Fruit fly (Drosophila melanogaster) whole organism, embryonic: ENCODE measurements around the gene eys.

Experiments used
- CG10267 ChIP-seq: fragments of 200-800 bp; sonication (Bioruptor generic); optimal IDR thresholded peaks from 2 replicates; lab custom pipeline; 2018; ENCODE audit warnings: missing biosample characterization, mild to moderate bottlenecking, missing genetic modification characterization, moderate library complexity
- CG10462 ChIP-seq: fragments of 200-800 bp; sonication (Bioruptor generic); optimal IDR thresholded peaks from 2 replicates; lab custom pipeline; 2016; ENCODE audit warnings: missing biosample characterization, missing genetic modification characterization
- CG10654 ChIP-seq: fragments of 200-800 bp; sonication (Bioruptor generic); optimal IDR thresholded peaks from 2 replicates; lab custom pipeline; 2016; ENCODE audit warnings: missing biosample characterization, missing genetic modification characterization
- CG12104 ChIP-seq: fragments of 200-800 bp; sonication (Bioruptor generic); optimal IDR thresholded peaks from 3 replicates; lab custom pipeline; 2016; ENCODE audit warnings: missing biosample characterization, missing genetic modification characterization
- CG12942 ChIP-seq: fragments of 200-800 bp; sonication (Bioruptor generic); optimal IDR thresholded peaks from 3 replicates; lab custom pipeline; 2016; ENCODE audit warnings: missing biosample characterization, missing genetic modification characterization
- CG13296 ChIP-seq: fragments of 200-800 bp; sonication (Bioruptor generic); optimal IDR thresholded peaks from 3 replicates; lab custom pipeline; 2018; ENCODE audit warnings: missing biosample characterization, mild to moderate bottlenecking, missing genetic modification characterization
- CG15011 ChIP-seq: fragments of 200-800 bp; sonication (Bioruptor generic); optimal IDR thresholded peaks from 3 replicates; lab custom pipeline; 2018; ENCODE audit warnings: missing biosample characterization, mild to moderate bottlenecking, missing genetic modification characterization
- CG15514 ChIP-seq: fragments of 200-800 bp; sonication (Bioruptor generic); optimal IDR thresholded peaks from 3 replicates; lab custom pipeline; 2017; ENCODE audit warnings: missing biosample characterization, missing genetic modification characterization, mild to moderate bottlenecking, moderate library complexity, missing genetic modification reagents
- CG17385 ChIP-seq: fragments of 200-800 bp; sonication (Bioruptor generic); optimal IDR thresholded peaks from 3 replicates; lab custom pipeline; 2018; ENCODE audit warnings: missing biosample characterization, mild to moderate bottlenecking, missing genetic modification characterization
- CG18476 ChIP-seq: fragments of 200-800 bp; sonication (Bioruptor generic); optimal IDR thresholded peaks from 2 replicates; lab custom pipeline; 2016; ENCODE audit warnings: missing biosample characterization, mild to moderate bottlenecking, missing genetic modification characterization
- CG18764 ChIP-seq: fragments of 200-800 bp; sonication (Bioruptor generic); optimal IDR thresholded peaks from 3 replicates; lab custom pipeline; 2016; ENCODE audit warnings: missing biosample characterization, missing genetic modification characterization
- CG3281 ChIP-seq: fragments of 200-800 bp; sonication (Bioruptor generic); optimal IDR thresholded peaks from 3 replicates; lab custom pipeline; 2017; ENCODE audit warnings: missing biosample characterization, mild to moderate bottlenecking, missing genetic modification characterization
- CG43689 ChIP-seq: fragments of 200-800 bp; sonication (Bioruptor generic); IDR thresholded peaks from 2 replicates; pipeline ENCODE4 v1.3.6; 2022; ENCODE audit warnings: missing biosample characterization, missing genetic modification characterization
- CG5180 ChIP-seq: fragments of 200-800 bp; sonication (Bioruptor generic); optimal IDR thresholded peaks from 3 replicates; lab custom pipeline; 2017; ENCODE audit warnings: missing biosample characterization, missing genetic modification characterization, mild to moderate bottlenecking, moderate library complexity, missing genetic modification reagents
- CG6791 ChIP-seq: fragments of 200-800 bp; sonication (Bioruptor generic); IDR thresholded peaks from 3 replicates; pipeline ENCODE4 v1.3.6; 2022; ENCODE audit warnings: missing biosample characterization, missing genetic modification characterization; ENCODE audit not compliant: partially characterized antibody
- CG7556 ChIP-seq: fragments of 200-800 bp; sonication (Bioruptor generic); optimal IDR thresholded peaks from 2 replicates; lab custom pipeline; 2017; ENCODE audit warnings: missing biosample characterization, mild to moderate bottlenecking, missing genetic modification characterization
- CG9876 ChIP-seq: fragments of 200-800 bp; sonication (Bioruptor generic); optimal IDR thresholded peaks from 2 replicates; lab custom pipeline; 2016; ENCODE audit warnings: missing biosample characterization, missing genetic modification characterization
- D19A ChIP-seq: fragments of 200-800 bp; optimal IDR thresholded peaks from 3 replicates; lab custom pipeline; 2019; ENCODE audit warnings: missing biosample characterization, mild to moderate bottlenecking, missing genetic modification characterization, moderate library complexity
- Dip3 ChIP-seq: fragments of 200-800 bp; sonication (Bioruptor generic); optimal IDR thresholded peaks from 3 replicates; lab custom pipeline; 2016; ENCODE audit warnings: missing biosample characterization, missing genetic modification characterization
- Dll ChIP-seq: fragments of 200-800 bp; sonication (Bioruptor generic); IDR thresholded peaks from 4 replicates; pipeline ENCODE4 v1.3.6; 2022; ENCODE audit warnings: missing biosample characterization, missing genetic modification characterization; ENCODE audit not compliant: partially characterized antibody
- Dref ChIP-seq: fragments of 200-800 bp; sonication (Bioruptor generic); IDR thresholded peaks from 2 replicates; pipeline ENCODE4 v1.3.6; 2022; ENCODE audit warnings: missing biosample characterization, missing genetic modification characterization
- E2f1 ChIP-seq: fragments of 200-800 bp; sonication (Bioruptor generic); IDR thresholded peaks from 2 replicates; pipeline ENCODE4 v1.3.6; 2022; ENCODE audit warnings: missing biosample characterization, missing genetic modification characterization
- Gsc ChIP-seq: fragments of 200-800 bp; sonication (Bioruptor generic); IDR thresholded peaks from 2 replicates; pipeline ENCODE4 v1.3.6; 2022; ENCODE audit warnings: missing biosample characterization, missing genetic modification characterization
- Lpt ChIP-seq: fragments of >200 bp; optimal IDR thresholded peaks from 2 replicates; lab custom pipeline; 2018; ENCODE audit warnings: missing biosample characterization, missing genetic modification characterization
- Neu2 ChIP-seq: fragments of 200-800 bp; sonication (Bioruptor generic); optimal IDR thresholded peaks from 3 replicates; lab custom pipeline; 2016; ENCODE audit warnings: missing biosample characterization, missing genetic modification characterization, borderline replicate concordance
- Oaz ChIP-seq: fragments of 200-800 bp; sonication (Bioruptor generic); IDR thresholded peaks from 2 replicates; pipeline ENCODE4 v1.3.6; 2022; ENCODE audit warnings: missing biosample characterization, missing genetic modification characterization
- Sry-β ChIP-seq: fragments of 200-800 bp; sonication (Bioruptor generic); optimal IDR thresholded peaks from 2 replicates; lab custom pipeline; 2018; ENCODE audit warnings: missing biosample characterization, mild to moderate bottlenecking, missing genetic modification characterization, moderate library complexity
- ase ChIP-seq: fragments of 200-800 bp; sonication (Bioruptor generic); IDR thresholded peaks from 3 replicates; pipeline ENCODE4 v1.3.6; 2022; ENCODE audit warnings: missing biosample characterization, missing genetic modification characterization
- ci ChIP-seq: fragments of 200-800 bp; sonication (Bioruptor generic); IDR thresholded peaks from 3 replicates; pipeline ENCODE4 v1.3.6; 2022; ENCODE audit warnings: missing biosample characterization, missing genetic modification characterization
- croc ChIP-seq: fragments of 200-800 bp; sonication (Bioruptor generic); conservative IDR thresholded peaks from 3 replicates; pipeline ENCODE4 v1.3.6; 2022; ENCODE audit warnings: missing biosample characterization, missing genetic modification characterization
- da ChIP-seq: fragments of 200-800 bp; sonication (Bioruptor generic); optimal IDR thresholded peaks from 2 replicates; lab custom pipeline; 2016; ENCODE audit warnings: missing biosample characterization, missing genetic modification characterization
- emc ChIP-seq: fragments of 200-800 bp; sonication (Bioruptor generic); optimal IDR thresholded peaks from 2 replicates; lab custom pipeline; 2016; ENCODE audit warnings: missing biosample characterization, missing genetic modification characterization
- ems ChIP-seq: fragments of 200-800 bp; sonication (Bioruptor generic); optimal IDR thresholded peaks from 3 replicates; lab custom pipeline; 2016; ENCODE audit warnings: missing biosample characterization, missing genetic modification characterization
- en ChIP-seq: fragments of 200-800 bp; sonication (Bioruptor generic); optimal IDR thresholded peaks from 2 replicates; lab custom pipeline; 2016; ENCODE audit warnings: missing biosample characterization, missing genetic modification characterization
- h ChIP-seq: fragments of >200 bp; optimal IDR thresholded peaks from 2 replicates; lab custom pipeline; 2017
- hb ChIP-seq: fragments of 200-800 bp; sonication (Bioruptor generic); IDR thresholded peaks from 3 replicates; pipeline ENCODE4 v1.3.6; 2022; ENCODE audit warnings: missing biosample characterization, missing genetic modification characterization; ENCODE audit not compliant: partially characterized antibody
- insv ChIP-seq, 2 experiments: fragments of 200-800 bp; sonication (Bioruptor generic); optimal IDR thresholded peaks; 3 replicates each; lab custom pipeline; 2016 to 2018; ENCODE audit warnings: missing biosample characterization in 2 of 2, missing genetic modification characterization in 2 of 2
- inv ChIP-seq: fragments of 200-800 bp; sonication (Bioruptor generic); IDR thresholded peaks from 2 replicates; pipeline ENCODE4 v1.3.6; 2022; ENCODE audit warnings: missing biosample characterization, missing genetic modification characterization; ENCODE audit not compliant: partially characterized antibody
- kni ChIP-seq: fragments of 200-800 bp; sonication (Bioruptor generic); optimal IDR thresholded peaks from 3 replicates; lab custom pipeline; 2017; ENCODE audit warnings: mild to moderate bottlenecking, missing biosample characterization, missing genetic modification reagents, missing genetic modification characterization
- nerfin-1 ChIP-seq: fragments of 200-800 bp; sonication (Bioruptor generic); optimal IDR thresholded peaks from 3 replicates; lab custom pipeline; 2019; ENCODE audit warnings: missing biosample characterization, mild to moderate bottlenecking, missing genetic modification characterization, moderate library complexity
- pita ChIP-seq: fragments of 200-800 bp; sonication (Bioruptor generic); optimal IDR thresholded peaks from 2 replicates; lab custom pipeline; 2017; ENCODE audit warnings: missing biosample characterization, mild to moderate bottlenecking, missing genetic modification characterization
- pnt ChIP-seq: fragments of 200-800 bp; sonication (Bioruptor generic); optimal IDR thresholded peaks from 3 replicates; lab custom pipeline; 2016; ENCODE audit warnings: missing biosample characterization, missing genetic modification characterization
- pros ChIP-seq: fragments of 200-800 bp; sonication (Bioruptor generic); optimal IDR thresholded peaks from 3 replicates; lab custom pipeline; 2019; ENCODE audit warnings: missing biosample characterization, mild to moderate bottlenecking, missing genetic modification characterization, moderate library complexity
- ro ChIP-seq: fragments of 200-800 bp; sonication (Bioruptor generic); IDR thresholded peaks from 2 replicates; pipeline ENCODE4 v1.3.6; 2022; ENCODE audit warnings: missing biosample characterization, missing genetic modification characterization
- schlank ChIP-seq: fragments of 200-800 bp; sonication (Bioruptor generic); optimal IDR thresholded peaks from 2 replicates; lab custom pipeline; 2018; ENCODE audit warnings: missing biosample characterization, mild to moderate bottlenecking, missing genetic modification characterization
- sna ChIP-seq: fragments of 200-800 bp; sonication (Bioruptor generic); IDR thresholded peaks from 2 replicates; pipeline ENCODE4 v1.3.6; 2022; ENCODE audit warnings: missing biosample characterization, missing genetic modification characterization; ENCODE audit not compliant: partially characterized antibody
- so ChIP-seq: fragments of 200-800 bp; sonication (Bioruptor generic); IDR thresholded peaks from 3 replicates; pipeline ENCODE4 v1.3.6; 2022; ENCODE audit warnings: missing biosample characterization, missing genetic modification characterization
- trh ChIP-seq: fragments of 200-800 bp; sonication (Bioruptor generic); optimal IDR thresholded peaks from 2 replicates; lab custom pipeline; 2016; ENCODE audit warnings: missing biosample characterization, missing genetic modification characterization
- unpg ChIP-seq: fragments of 200-800 bp; sonication (Bioruptor generic); optimal IDR thresholded peaks from 3 replicates; lab custom pipeline; 2018; ENCODE audit warnings: missing biosample characterization, mild to moderate bottlenecking, missing genetic modification characterization, moderate library complexity
- vvl ChIP-seq: fragments of 200-800 bp; sonication (Bioruptor generic); IDR thresholded peaks from 2 replicates; pipeline ENCODE4 v1.3.6; 2022; ENCODE audit warnings: missing biosample characterization, missing genetic modification characterization
- zen2 ChIP-seq: fragments of 200-800 bp; sonication (Bioruptor generic); IDR thresholded peaks from 3 replicates; pipeline ENCODE4 v1.3.6; 2022; ENCODE audit warnings: missing biosample characterization, missing genetic modification characterization; ENCODE audit not compliant: partially characterized antibody

Gene eys

dm6 chr2L:2380805-2381204, 69.3 kb downstream of the eys start, which contains the start of gene Eogt (continued):
- TF ChIP-seq ems (GFP tag; lab: Kevin White, UChicago) (peak; percentile 80), nerfin-1 (peak; percentile 87), Neu2 (no peak), ase (GFP tag; lab: Robert Waterston, UW) (peak; percentile 96), CG18476 (peak; percentile 86), CG15011 (peak; percentile 78), Sry-β (peak; percentile 38), CG10462 (GFP tag; lab: Kevin White, UChicago) (peak; percentile 90), Lpt (no peak), ro (GFP tag; lab: Robert Waterston, UW) (peak; percentile 92), Gsc (GFP tag; lab: Robert Waterston, UW) (peak; percentile 93), zen2 (no peak), Dref (GFP tag; lab: Robert Waterston, UW) (peak; percentile 39), pita (GFP tag; lab: Kevin White, UChicago) (peak; percentile 64), CG17385 (GFP tag; lab: Kevin White, UChicago) (peak; percentile 88), CG13296 (GFP tag; lab: Kevin White, UChicago) (peak; percentile 79), kni (peak; percentile 43), Dll (no peak), CG3281 (GFP tag; lab: Kevin White, UChicago) (peak; percentile 84), pros (GFP tag; lab: Kevin White, UChicago) (no peak), trh (GFP tag; lab: Kevin White, UChicago) (peak; percentile 82), CG10654 (GFP tag; lab: Kevin White, UChicago) (peak; percentile 82), CG12942 (peak; percentile 93), CG6791 (0 out of 3 replicates have a peak, but pooled peaks have one; percentile 1), schlank (peak; percentile 78), vvl (peak; percentile 98), unpg (GFP tag; lab: Kevin White, UChicago) (peak; percentile 97), da (GFP tag; lab: Kevin White, UChicago) (no peak), so (GFP tag; lab: Robert Waterston, UW) (peak; percentile 94), h (no peak), sna (GFP tag; lab: Robert Waterston, UW) (no peak), Oaz (GFP tag; lab: Robert Waterston, UW) (peak; percentile 95), CG5180 (peak; percentile 61), emc (GFP tag; lab: Kevin White, UChicago) (peak; percentile 32), CG7556 (peak; percentile 89), pnt (GFP tag; lab: Kevin White, UChicago) (peak; percentile 68), croc (GFP tag; lab: Robert Waterston, UW) (peak; percentile 97), inv (GFP tag; lab: Robert Waterston, UW) (no peak), hb (GFP tag; lab: Robert Waterston, UW) (no peak), CG43689 (GFP tag; lab: Robert Waterston, UW) (peak; percentile 89), en (GFP tag; lab: Kevin White, UChicago) (peak; percentile 25), CG18764 (peak; percentile 82), Dip3 (GFP tag; lab: Kevin White, UChicago) (peak; percentile 70), CG12104 (peak; percentile 84), CG15514 (peak; percentile 77), CG9876 (GFP tag; lab: Kevin White, UChicago) (no peak), CG10267 (tag; lab: Kevin White, UChicago) (peak; percentile 87), ci (peak; percentile 98), insv (GFP tag; optimal IDR thresholded peaks at IDR 0.05; lab: Kevin White, UChicago) (peak in 1 of 2 experiments; percentile 56), E2f1 (GFP tag; lab: Robert Waterston, UW) (peak; percentile 98), D19A (tag; lab: Kevin White, UChicago) (peak; percentile 86)
